Fruit fly (Drosophila melanogaster): ENCODE data around the gene Sox21b.

Sox21b gene

dm6 chr3L:14111411-14111810, 19.7 kb downstream of the Sox21b start (continued):
- TF ChIP-seq CG15073 (GFP tag; optimal IDR thresholded peaks at IDR 0.05) (peak; percentile 55), Opbp (GFP tag; IDR thresholded peaks at IDR 0.05; ENCODE audit: partially characterized antibody) (peak; percentile 67), ERR (GFP tag; optimal IDR thresholded peaks at IDR 0.05) (peak; percentile 74), Tbp (GFP tag; optimal IDR thresholded peaks at IDR 0.05) (no peak), btn (GFP tag; optimal IDR thresholded peaks at IDR 0.05) (peak; percentile 58), repo (GFP tag; optimal IDR thresholded peaks at IDR 0.05) (peak; percentile 68), MESR4 (GFP tag; optimal IDR thresholded peaks at IDR 0.05) (no peak), Mes4 (GFP tag; optimal IDR thresholded peaks at IDR 0.05) (peak; percentile 82), fru (optimal IDR thresholded peaks at IDR 0.05) (no peak), CG16815 (GFP tag; optimal IDR thresholded peaks at IDR 0.05) (peak; percentile 85), dm (GFP tag; optimal IDR thresholded peaks at IDR 0.05) (peak; percentile 72), CG31224 (GFP tag; IDR thresholded peaks at IDR 0.05) (peak; percentile 19; the same call in 1 of the 2 replicates), NfI (GFP tag; optimal IDR thresholded peaks at IDR 0.05) (peak; percentile 83), CG11093 (GFP tag; IDR thresholded peaks at IDR 0.05) (peak; percentile 59; the same call in 2 of the 3 replicates), CG10462 (GFP tag; optimal IDR thresholded peaks at IDR 0.05) (peak; percentile 21), CG10565 (GFP tag; optimal IDR thresholded peaks at IDR 0.05) (no peak), kah (GFP tag; optimal IDR thresholded peaks at IDR 0.05) (no peak), nerfin-1 (tag; optimal IDR thresholded peaks at IDR 0.05) (peak; percentile 37), lilli (GFP tag; optimal IDR thresholded peaks at IDR 0.05) (peak; percentile 82), MBD-R2 (GFP tag; IDR thresholded peaks at IDR 0.05) (0 out of 2 replicates have a peak, but pooled peaks have one; percentile 15), CG17802 (tag; optimal IDR thresholded peaks at IDR 0.05) (peak; percentile 48), sug (tag; optimal IDR thresholded peaks at IDR 0.05) (peak; percentile 79), twi (tag; optimal IDR thresholded peaks at IDR 0.05) (peak; percentile 59), fd102C (GFP tag; optimal IDR thresholded peaks at IDR 0.05) (peak; percentile 72), ci (GFP tag; IDR thresholded peaks at IDR 0.05) (peak; percentile 86), kni (GFP tag; optimal IDR thresholded peaks at IDR 0.05) (no peak), CG8924 (tag; optimal IDR thresholded peaks at IDR 0.05) (peak; percentile 11), Atf6 (GFP tag; IDR thresholded peaks at IDR 0.05) (peak; percentile 29; the same call in 1 of the 2 replicates), lola (GFP tag; optimal IDR thresholded peaks at IDR 0.05) (peak in 1 of 3 experiments; percentile 54), pan (optimal IDR thresholded peaks at IDR 0.05) (no peak), pan (GFP tag; optimal IDR thresholded peaks at IDR 0.05 in 1 of 2, IDR thresholded peaks at IDR 0.05 in 1 of 2) (peak in 1 of 2 experiments; percentile 65), Fer2 (tag; optimal IDR thresholded peaks at IDR 0.05) (peak; percentile 51), Six4 (GFP tag; optimal IDR thresholded peaks at IDR 0.05) (peak; percentile 55), CG8290 (GFP tag; optimal IDR thresholded peaks at IDR 0.05) (peak; percentile 84), CG8290 (tag; optimal IDR thresholded peaks at IDR 0.05) (peak in 1 of 2 experiments; percentile 90), Ets65A (GFP tag) (peak; percentile 99), Lim3 (GFP tag; IDR thresholded peaks at IDR 0.05) (no peak), GATAe (GFP tag; conservative IDR thresholded peaks at IDR 0.05) (peak; percentile 27; the same call in 1 of the 2 replicates), Myb (GFP tag; optimal IDR thresholded peaks at IDR 0.05) (peak; percentile 78), CG30403 (GFP tag; optimal IDR thresholded peaks at IDR 0.05) (peak; percentile 91), zen2 (GFP tag; IDR thresholded peaks at IDR 0.05; ENCODE audit: partially characterized antibody) (no peak), NC2α (GFP tag; optimal IDR thresholded peaks at IDR 0.05) (peak; percentile 70), CG10267 (tag; optimal IDR thresholded peaks at IDR 0.05) (peak; percentile 72), Hmx (GFP tag; optimal IDR thresholded peaks at IDR 0.05) (no peak), CG7556 (GFP tag; optimal IDR thresholded peaks at IDR 0.05) (peak; percentile 33), lov (optimal IDR thresholded peaks at IDR 0.05) (no peak), lov (GFP tag; IDR thresholded peaks at IDR 0.05) (no peak), klu (GFP tag; IDR thresholded peaks at IDR 0.05) (peak; percentile 70), jigr1 (GFP tag; IDR thresholded peaks at IDR 0.05) (peak; percentile 61; the same call in 1 of the 3 replicates), jing (GFP tag; optimal IDR thresholded peaks at IDR 0.05) (peak; percentile 63), sqz (GFP tag; optimal IDR thresholded peaks at IDR 0.05) (no peak), CG14965 (GFP tag; optimal IDR thresholded peaks at IDR 0.05; ENCODE audit: borderline replicate concordance) (peak; percentile 97)
